Fruit fly (Drosophila melanogaster) whole organism, embryonic: ENCODE measurements around the gene Rab9D.

Experiments used
- Antp ChIP-seq: fragments of 200-800 bp; sonication (Bioruptor generic); optimal IDR thresholded peaks from 3 replicates; lab custom pipeline; 2016; ENCODE audit warnings: missing biosample characterization, missing genetic modification characterization
- CG10543 ChIP-seq: fragments of 200-800 bp; sonication (Bioruptor generic); optimal IDR thresholded peaks from 3 replicates; lab custom pipeline; 2017; ENCODE audit warnings: missing biosample characterization, mild to moderate bottlenecking, missing genetic modification characterization, moderate library complexity
- CG11696 ChIP-seq: fragments of 200-800 bp; sonication (Bioruptor generic); IDR thresholded peaks from 2 replicates; pipeline ENCODE4 v1.3.6; 2022; ENCODE audit warnings: missing biosample characterization, missing genetic modification characterization
- CG15269 ChIP-seq: fragments of 200-800 bp; sonication (Bioruptor generic); optimal IDR thresholded peaks from 2 replicates; lab custom pipeline; 2018; ENCODE audit warnings: missing biosample characterization, mild to moderate bottlenecking, missing genetic modification characterization, moderate library complexity
- CG1603 ChIP-seq: fragments of 200-800 bp; sonication (Bioruptor generic); optimal IDR thresholded peaks from 2 replicates; lab custom pipeline; 2019; ENCODE audit warnings: missing biosample characterization, mild to moderate bottlenecking, missing genetic modification characterization, moderate library complexity
- CG17912 ChIP-seq: fragments of 200-800 bp; sonication (Bioruptor generic); optimal IDR thresholded peaks from 2 replicates; lab custom pipeline; 2018; ENCODE audit warnings: missing biosample characterization, mild to moderate bottlenecking, missing genetic modification characterization
- CG18476 ChIP-seq: fragments of 200-800 bp; sonication (Bioruptor generic); optimal IDR thresholded peaks from 2 replicates; lab custom pipeline; 2016; ENCODE audit warnings: missing biosample characterization, mild to moderate bottlenecking, missing genetic modification characterization
- CG18764 ChIP-seq: fragments of 200-800 bp; sonication (Bioruptor generic); optimal IDR thresholded peaks from 3 replicates; lab custom pipeline; 2016; ENCODE audit warnings: missing biosample characterization, missing genetic modification characterization
- CG2129 ChIP-seq: fragments of 200-800 bp; sonication (Bioruptor generic); IDR thresholded peaks from 2 replicates; pipeline ENCODE4 v1.3.6; 2022; ENCODE audit warnings: missing biosample characterization, missing genetic modification characterization; ENCODE audit not compliant: partially characterized antibody
- CG2875 ChIP-seq: fragments of 200-800 bp; sonication (Bioruptor generic); optimal IDR thresholded peaks from 2 replicates; lab custom pipeline; 2017; ENCODE audit warnings: missing biosample characterization, mild to moderate bottlenecking, missing genetic modification characterization, missing genetic modification reagents
- CG30020 ChIP-seq: fragments of 200-800 bp; optimal IDR thresholded peaks from 2 replicates; lab custom pipeline; 2019; ENCODE audit warnings: missing biosample characterization, mild to moderate bottlenecking, missing genetic modification characterization, moderate library complexity
- CG30431 ChIP-seq: fragments of 200-800 bp; sonication (Bioruptor generic); optimal IDR thresholded peaks from 2 replicates; lab custom pipeline; 2017; ENCODE audit warnings: missing biosample characterization, missing genetic modification characterization
- CG34422 ChIP-seq: fragments of 200-800 bp; sonication (Bioruptor generic); IDR thresholded peaks from 3 replicates; pipeline ENCODE4 v1.3.6; 2022; ENCODE audit warnings: missing biosample characterization, missing genetic modification characterization
- CG42726 ChIP-seq: fragments of 200-800 bp; sonication (Bioruptor generic); IDR thresholded peaks from 2 replicates; pipeline ENCODE4 v1.3.6; 2022; ENCODE audit warnings: missing biosample characterization, missing genetic modification characterization; ENCODE audit not compliant: partially characterized antibody
- CG4424 ChIP-seq: fragments of 200-800 bp; sonication (Bioruptor generic); optimal IDR thresholded peaks from 3 replicates; lab custom pipeline; 2016; ENCODE audit warnings: missing biosample characterization, missing genetic modification characterization
- CG6272 ChIP-seq: fragments of 200-800 bp; sonication (Bioruptor generic); IDR thresholded peaks from 2 replicates; pipeline ENCODE4 v1.3.6; 2022; ENCODE audit warnings: missing biosample characterization, missing genetic modification characterization
- CG7786 ChIP-seq: fragments of 200-800 bp; sonication (Bioruptor generic); optimal IDR thresholded peaks from 2 replicates; lab custom pipeline; 2016; ENCODE audit warnings: missing biosample characterization, missing genetic modification characterization
- CG7987 ChIP-seq: fragments of 200-800 bp; sonication (Bioruptor generic); optimal IDR thresholded peaks from 2 replicates; lab custom pipeline; 2018; ENCODE audit warnings: missing biosample characterization, mild to moderate bottlenecking, missing genetic modification characterization, moderate library complexity
- CG8290 ChIP-seq, 3 experiments: fragments of 200-800 bp; sonication (Bioruptor generic); optimal IDR thresholded peaks; 2 replicates each; lab custom pipeline; 2016 to 2019; ENCODE audit warnings: missing biosample characterization in 3 of 3, missing genetic modification characterization in 3 of 3, mild to moderate bottlenecking in 2 of 3, moderate library complexity in 1 of 3
- CG8944 ChIP-seq: fragments of 200-800 bp; sonication (Bioruptor generic); optimal IDR thresholded peaks from 3 replicates; lab custom pipeline; 2016; ENCODE audit warnings: missing biosample characterization, missing genetic modification characterization
- CG9727 ChIP-seq: fragments of 200-800 bp; sonication (Bioruptor generic); optimal IDR thresholded peaks from 3 replicates; lab custom pipeline; 2017; ENCODE audit warnings: missing biosample characterization, mild to moderate bottlenecking, missing genetic modification characterization
- CG9932 ChIP-seq: fragments of 200-800 bp; sonication (Bioruptor generic); IDR thresholded peaks from 2 replicates; pipeline ENCODE4 v1.3.6; 2022; ENCODE audit warnings: missing biosample characterization, missing genetic modification characterization
- E2f2 ChIP-seq: fragments of 200-800 bp; sonication (Bioruptor generic); IDR thresholded peaks from 2 replicates; pipeline ENCODE4 v1.3.6; 2022; ENCODE audit warnings: missing biosample characterization, missing genetic modification characterization
- Fer1 ChIP-seq: fragments of 200-800 bp; sonication (Bioruptor generic); optimal IDR thresholded peaks from 2 replicates; lab custom pipeline; 2017; ENCODE audit warnings: missing biosample characterization, mild to moderate bottlenecking, missing genetic modification characterization
- H2.0 ChIP-seq: fragments of 200-800 bp; sonication (Bioruptor generic); IDR thresholded peaks from 2 replicates; pipeline ENCODE4 v1.3.6; 2022; ENCODE audit warnings: missing biosample characterization, missing genetic modification characterization
- NFAT ChIP-seq: fragments of 200-800 bp; sonication (Bioruptor generic); IDR thresholded peaks from 2 replicates; pipeline ENCODE4 v1.3.6; 2022; ENCODE audit warnings: missing biosample characterization, missing genetic modification characterization
- Opbp ChIP-seq: fragments of 200-800 bp; sonication (Bioruptor generic); IDR thresholded peaks from 3 replicates; pipeline ENCODE4 v1.3.6; 2022; ENCODE audit warnings: missing biosample characterization, missing genetic modification characterization; ENCODE audit not compliant: partially characterized antibody
- Spps ChIP-seq: fragments of 200-800 bp; sonication (Bioruptor generic); optimal IDR thresholded peaks from 2 replicates; lab custom pipeline; 2018; ENCODE audit warnings: missing biosample characterization, mild to moderate bottlenecking, missing genetic modification characterization
- ato ChIP-seq: fragments of 200-800 bp; sonication (Bioruptor generic); IDR thresholded peaks from 2 replicates; pipeline ENCODE4 v1.3.6; 2022; ENCODE audit warnings: missing biosample characterization, missing genetic modification characterization; ENCODE audit not compliant: partially characterized antibody
- cato ChIP-seq: fragments of 200-800 bp; sonication (Bioruptor generic); optimal IDR thresholded peaks from 2 replicates; lab custom pipeline; 2016; ENCODE audit warnings: missing biosample characterization, missing genetic modification characterization, borderline replicate concordance
- crc ChIP-seq: fragments of 200-800 bp; sonication (Bioruptor generic); optimal IDR thresholded peaks from 2 replicates; lab custom pipeline; 2016; ENCODE audit warnings: missing biosample characterization, missing genetic modification characterization
- dimm ChIP-seq: fragments of 200-800 bp; sonication (Bioruptor generic); IDR thresholded peaks from 2 replicates; pipeline ENCODE4 v1.3.6; 2022; ENCODE audit warnings: missing biosample characterization, missing genetic modification characterization
- ems ChIP-seq: fragments of 200-800 bp; sonication (Bioruptor generic); optimal IDR thresholded peaks from 3 replicates; lab custom pipeline; 2016; ENCODE audit warnings: missing biosample characterization, missing genetic modification characterization
- fu2 ChIP-seq: fragments of 200-800 bp; sonication (Bioruptor generic); optimal IDR thresholded peaks from 2 replicates; lab custom pipeline; 2016; ENCODE audit warnings: missing biosample characterization, missing genetic modification characterization
- gsb ChIP-seq: fragments of 200-800 bp; sonication (Bioruptor generic); IDR thresholded peaks from 2 replicates; pipeline ENCODE4 v1.3.6; 2022; ENCODE audit warnings: missing biosample characterization, missing genetic modification characterization
- hb ChIP-seq: fragments of 200-800 bp; sonication (Bioruptor generic); IDR thresholded peaks from 3 replicates; pipeline ENCODE4 v1.3.6; 2022; ENCODE audit warnings: missing biosample characterization, missing genetic modification characterization; ENCODE audit not compliant: partially characterized antibody
- kay ChIP-seq: fragments of 200-800 bp; sonication (Bioruptor generic); optimal IDR thresholded peaks from 2 replicates; lab custom pipeline; 2016; ENCODE audit warnings: missing biosample characterization, missing genetic modification characterization
- lmd ChIP-seq: fragments of 200-800 bp; sonication (Bioruptor generic); IDR thresholded peaks from 2 replicates; pipeline ENCODE4 v1.3.6; 2022; ENCODE audit warnings: missing biosample characterization, missing genetic modification characterization
- nom ChIP-seq: fragments of 200-800 bp; sonication (Bioruptor generic); optimal IDR thresholded peaks from 2 replicates; lab custom pipeline; 2017; ENCODE audit warnings: missing biosample characterization, missing genetic modification characterization, mild to moderate bottlenecking, moderate library complexity, missing genetic modification reagents
- pan ChIP-seq, 4 experiments: fragments of >200 bp in 3 of 4; fragments of 200-800 bp in 1 of 4; sonication (Bioruptor generic) in 1 of 4; optimal IDR thresholded peaks in 3 of 4; IDR thresholded peaks in 1 of 4; 2 replicates each; pipeline versions ENCODE4 v1.3.6 to Lab custom; 2017 to 2022; ENCODE audit warnings: missing biosample characterization in 2 of 4, missing genetic modification characterization in 2 of 4, mixed read lengths in 1 of 4
- ranshi ChIP-seq: fragments of 200-800 bp; sonication (Bioruptor generic); IDR thresholded peaks from 2 replicates; pipeline ENCODE4 v1.3.6; 2022; ENCODE audit warnings: missing biosample characterization, missing genetic modification characterization
- salm ChIP-seq: fragments of 200-800 bp; sonication (Bioruptor generic); optimal IDR thresholded peaks from 2 replicates; lab custom pipeline; 2018; ENCODE audit warnings: missing biosample characterization, mild to moderate bottlenecking, missing genetic modification characterization
- schlank ChIP-seq: fragments of 200-800 bp; sonication (Bioruptor generic); optimal IDR thresholded peaks from 2 replicates; lab custom pipeline; 2018; ENCODE audit warnings: missing biosample characterization, mild to moderate bottlenecking, missing genetic modification characterization
- seq ChIP-seq: fragments of 200-800 bp; sonication (Bioruptor generic); IDR thresholded peaks from 2 replicates; pipeline ENCODE4 v1.3.6; 2022; ENCODE audit warnings: missing biosample characterization, missing genetic modification characterization
- tup ChIP-seq: fragments of 200-800 bp; sonication (Bioruptor generic); optimal IDR thresholded peaks from 2 replicates; lab custom pipeline; 2016; ENCODE audit warnings: missing biosample characterization, mild to moderate bottlenecking, missing genetic modification characterization, moderate library complexity
- vnd ChIP-seq: fragments of 200-800 bp; sonication (Bioruptor generic); IDR thresholded peaks from 3 replicates; pipeline ENCODE4 v1.3.6; 2022; ENCODE audit warnings: missing biosample characterization, missing genetic modification characterization; ENCODE audit not compliant: partially characterized antibody
- zen2 ChIP-seq: fragments of 200-800 bp; sonication (Bioruptor generic); IDR thresholded peaks from 3 replicates; pipeline ENCODE4 v1.3.6; 2022; ENCODE audit warnings: missing biosample characterization, missing genetic modification characterization; ENCODE audit not compliant: partially characterized antibody

Gene Rab9D

DNA sequence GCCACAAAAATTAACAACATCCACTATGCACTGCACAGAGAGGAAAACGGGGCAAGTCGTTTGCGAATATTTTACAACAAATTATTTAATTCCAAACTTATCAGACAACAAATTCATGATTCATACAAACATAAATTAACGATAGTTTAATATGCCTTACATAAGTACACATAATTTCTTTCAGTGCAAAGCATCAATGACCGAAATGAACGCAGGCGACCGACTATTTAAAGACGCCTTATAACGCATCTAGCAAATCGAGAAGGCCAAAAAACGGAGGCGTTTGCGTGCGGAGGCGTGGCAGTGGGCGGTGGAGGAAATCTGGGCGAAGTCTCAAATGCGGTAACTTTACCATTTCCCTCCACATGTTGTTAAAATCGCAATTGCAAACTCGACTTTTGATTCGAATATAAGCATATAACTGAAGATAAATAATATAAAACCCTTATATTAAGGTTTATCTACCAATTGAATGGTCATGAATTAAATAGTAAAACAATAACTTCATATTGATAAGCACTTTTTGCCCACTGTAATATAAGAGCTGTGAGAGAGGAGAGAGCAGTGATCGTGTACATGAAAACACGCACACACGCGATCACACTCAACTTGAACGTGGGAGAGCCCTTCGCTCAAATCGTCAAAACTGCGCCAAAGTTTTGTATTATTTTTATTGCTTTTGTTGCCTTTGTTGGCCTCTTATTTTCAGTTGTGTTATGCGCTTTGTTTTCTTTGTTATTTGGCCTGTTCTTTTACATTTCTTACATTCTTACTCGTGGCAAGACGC, 41.6 kb upstream of the Rab9D start (continued):
- TF ChIP-seq CG2875 (GFP tag; lab: Kevin White, UChicago) (peak; percentile 89), CG7786 (GFP tag; lab: Kevin White, UChicago) (peak; percentile 81), crc (GFP tag; lab: Kevin White, UChicago) (peak; percentile 80), CG4424 (GFP tag; lab: Kevin White, UChicago) (peak; percentile 92), CG18476 (GFP tag; lab: Kevin White, UChicago) (peak; percentile 84), CG15269 (tag; lab: Kevin White, UChicago) (peak; percentile 91), CG10543 (GFP tag; lab: Kevin White, UChicago) (peak; percentile 43), CG9932 (peak; percentile 49), fu2 (GFP tag; lab: Kevin White, UChicago) (peak; percentile 76), E2f2 (peak; percentile 67), salm (peak; percentile 85), schlank (peak; percentile 43), CG8944 (GFP tag; lab: Kevin White, UChicago) (peak; percentile 91), CG6272 (GFP tag; lab: Robert Waterston, UW) (peak; percentile 82), seq (GFP tag; lab: Robert Waterston, UW) (peak; percentile 75), NFAT (GFP tag; lab: Robert Waterston, UW) (peak; percentile 64), Antp (GFP tag; lab: Kevin White, UChicago) (peak; percentile 88), CG30020 (peak; percentile 57), ato (GFP tag; lab: Robert Waterston, UW) (no peak), Opbp (no peak), CG1603 (tag; lab: Kevin White, UChicago) (peak; percentile 95), ranshi (peak; percentile 81), CG7987 (GFP tag; lab: Kevin White, UChicago) (peak; percentile 59), kay (GFP tag; lab: Kevin White, UChicago) (peak; percentile 69), pan (optimal IDR thresholded peaks at IDR 0.05; lab: Kevin White, UChicago) (no peak), pan (GFP tag; optimal IDR thresholded peaks at IDR 0.05 in 1 of 2, IDR thresholded peaks at IDR 0.05 in 1 of 2) (peak in 1 of 2 experiments; percentile 91), ems (GFP tag; lab: Kevin White, UChicago) (peak; percentile 89), gsb (peak; percentile 59), CG18764 (GFP tag; lab: Kevin White, UChicago) (peak; percentile 73), CG8290 (GFP tag; optimal IDR thresholded peaks at IDR 0.05; lab: Kevin White, UChicago) (peak; percentile 14), CG8290 (tag; optimal IDR thresholded peaks at IDR 0.05; lab: Kevin White, UChicago) (peak in 1 of 2 experiments; percentile 90), cato (peak; percentile 80), CG42726 (no peak), CG34422 (GFP tag; lab: Robert Waterston, UW) (peak; percentile 90), Spps (tag; lab: Kevin White, UChicago) (peak; percentile 82), CG17912 (GFP tag; lab: Kevin White, UChicago) (peak; percentile 64), nom (GFP tag; lab: Kevin White, UChicago) (peak; percentile 53), H2.0 (peak; percentile 85), lmd (peak; percentile 86), hb (GFP tag; lab: Robert Waterston, UW) (no peak), CG9727 (GFP tag; lab: Kevin White, UChicago) (peak; percentile 88), Fer1 (peak; percentile 81), vnd (GFP tag; lab: Robert Waterston, UW) (no peak), tup (GFP tag; lab: Kevin White, UChicago) (peak; percentile 62), CG2129 (GFP tag; lab: Robert Waterston, UW) (no peak), CG11696 (GFP tag; lab: Robert Waterston, UW) (peak; percentile 68), dimm (GFP tag; lab: Robert Waterston, UW) (peak; percentile 83), zen2 (GFP tag; lab: Robert Waterston, UW) (no peak), CG30431 (GFP tag; lab: Kevin White, UChicago) (peak; percentile 74)
